Worm (Caenorhabditis elegans) whole organism, L1 larva: ENCODE measurements around the gene C06B8.3.

ENCODE experiments used
- egl-13 ChIP-seq: sonication (generic microtip); optimal IDR thresholded peaks from 2 replicates; lab custom pipeline; 2016; ENCODE audit warnings: missing genotype, missing genetic modification reagents, missing genetic modification characterization, missing compliant biosample characterization
- fos-1 ChIP-seq: fragments of 150-350 bp; optimal IDR thresholded peaks from 2 replicates; lab custom pipeline; 2014; ENCODE audit warnings: missing biosample characterization, missing genetic modification characterization
- grh-1 ChIP-seq: fragments of 200-800 bp; sonication (Bioruptor generic); IDR thresholded peaks from 2 replicates; pipeline ENCODE4 v1.3.6; 2022; ENCODE audit warnings: missing genetic modification reagents, missing genetic modification characterization, missing compliant biosample characterization
- isw-1 ChIP-seq: fragments of 200-800 bp; sonication (Bioruptor generic); IDR thresholded peaks from 2 replicates; pipeline ENCODE4 v1.3.6; 2022; ENCODE audit warnings: missing genetic modification characterization, missing compliant biosample characterization
- jun-1 ChIP-seq: fragments of 150-350 bp; optimal IDR thresholded peaks from 2 replicates; lab custom pipeline; 2014; ENCODE audit warnings: missing biosample characterization, missing genetic modification reagents, missing genetic modification characterization
- lin-13 ChIP-seq: fragments of 150-350 bp; optimal IDR thresholded peaks from 2 replicates; lab custom pipeline; 2014; ENCODE audit warnings: missing biosample characterization, missing genetic modification reagents, missing genetic modification characterization
- lin-35 ChIP-seq, 2 experiments: fragments of 150-350 bp; optimal IDR thresholded peaks; 2 replicates each; lab custom pipeline; 2014; ENCODE audit warnings: missing biosample characterization in 2 of 2, missing genetic modification characterization in 2 of 2, missing genetic modification reagents in 2 of 2
- mab-9 ChIP-seq: fragments of 200-800 bp; sonication (Bioruptor generic); IDR thresholded peaks from 2 replicates; pipeline ENCODE4 v1.3.6; 2022; ENCODE audit warnings: missing genetic modification reagents, missing genetic modification characterization, missing compliant biosample characterization
- unc-62 ChIP-seq: fragments of 150-350 bp; optimal IDR thresholded peaks from 2 replicates; lab custom pipeline; 2014; ENCODE audit warnings: missing biosample characterization, missing genetic modification reagents, missing genetic modification characterization
- ztf-11 ChIP-seq, 2 experiments: sonication (generic microtip); optimal IDR thresholded peaks; 2 replicates each; lab custom pipeline; 2016 to 2017; ENCODE audit warnings: missing genetic modification characterization in 2 of 2, missing biosample characterization in 1 of 2, missing compliant biosample characterization in 1 of 2

- no peak for TF ChIP-seq isw-1 (GFP tag; lab: Robert Waterston, UW)
- TF ChIP-seq egl-13 (tag; lab: Kevin White, UChicago): no peak
- TF ChIP-seq mab-9 (GFP tag; lab: Robert Waterston, UW): no peak
- TF ChIP-seq lin-35 (GFP tag; optimal IDR thresholded peaks at IDR 0.05; lab: Kevin White, UChicago): no peak
- no peak for TF ChIP-seq fos-1
- TF ChIP-seq jun-1 (tag; lab: Kevin White, UChicago): no peak
- TF ChIP-seq unc-62: no peak
- no peak for TF ChIP-seq grh-1 (GFP tag; lab: Robert Waterston, UW)
- no peak for TF ChIP-seq ztf-11 (tag; optimal IDR thresholded peaks at IDR 0.05; lab: Kevin White, UChicago)
- no peak for TF ChIP-seq lin-13 (GFP tag; lab: Kevin White, UChicago)
Observed at ce11 chrV:15444188-15444587, 40.2 kb downstream of the C06B8.3 start, which contains the start of gene T26H5.11.
